Fruit fly (Drosophila melanogaster): ENCODE data around the gene CG10445.

The CG10445 gene

dm6 chr3R:7902313-7902872 lies 17.7 kb downstream of the CG10445 start, which contains the start of gene mRpS9:
Gene mRpS9, minus strand, starts transcription at chr3R:7902667.
- TF ChIP-seq Pif1B (GFP tag; optimal IDR thresholded peaks at IDR 0.05) (no peak), CG14655 (GFP tag; optimal IDR thresholded peaks at IDR 0.05) (no peak), CG12605 (GFP tag; IDR thresholded peaks at IDR 0.05) (no peak), CG8301 (tag; optimal IDR thresholded peaks at IDR 0.05) (no peak), D1 (tag; optimal IDR thresholded peaks at IDR 0.05) (no peak), fd96Ca (GFP tag; IDR thresholded peaks at IDR 0.05) (no peak), CG13204 (GFP tag; optimal IDR thresholded peaks at IDR 0.05) (no peak), CG32121 (GFP tag; IDR thresholded peaks at IDR 0.05) (no peak)

- TF ChIP-seq CG10348 (GFP tag; IDR thresholded peaks at IDR 0.05): no peak
Observed at dm6 chr3R:7899277-7899676, 20.8 kb downstream of the CG10445 start.

- TF ChIP-seq CG8301 (tag; optimal IDR thresholded peaks at IDR 0.05) (peak; percentile 94), gl (tag; optimal IDR thresholded peaks at IDR 0.05) (peak; percentile 82), CG32121 (GFP tag; IDR thresholded peaks at IDR 0.05) (peak; percentile 95), Pif1B (GFP tag; optimal IDR thresholded peaks at IDR 0.05) (peak; percentile 84), CG4496 (GFP tag; IDR thresholded peaks at IDR 0.05) (peak; percentile 95), CG9948 (tag; optimal IDR thresholded peaks at IDR 0.05) (peak; percentile 86), fd96Ca (GFP tag; IDR thresholded peaks at IDR 0.05) (peak; percentile 80; the same call in 2 of the 3 replicates), CG13204 (GFP tag; optimal IDR thresholded peaks at IDR 0.05) (no peak), CG34367 (tag; optimal IDR thresholded peaks at IDR 0.05) (no peak), EcR (GFP tag; optimal IDR thresholded peaks at IDR 0.05) (no peak), CG10348 (GFP tag; IDR thresholded peaks at IDR 0.05) (peak; percentile 66), Snoo (tag; optimal IDR thresholded peaks at IDR 0.05) (no peak), CG14655 (GFP tag; optimal IDR thresholded peaks at IDR 0.05) (no peak), CG8159 (tag; optimal IDR thresholded peaks at IDR 0.05) (peak; percentile 91), Ets98B (GFP tag; IDR thresholded peaks at IDR 0.05) (peak; percentile 95), CG17806 (tag; optimal IDR thresholded peaks at IDR 0.05) (peak; percentile 91), CG15710 (tag; optimal IDR thresholded peaks at IDR 0.05) (peak; percentile 91), CG12605 (GFP tag; IDR thresholded peaks at IDR 0.05) (peak; percentile 94; the same call in 1 of the 2 replicates), rn (GFP tag; IDR thresholded peaks at IDR 0.05) (peak; percentile 83), D1 (tag; optimal IDR thresholded peaks at IDR 0.05) (peak; percentile 80), Pif1A (GFP tag; optimal IDR thresholded peaks at IDR 0.05) (peak; percentile 83)
Observed at dm6 chr3R:7895457-7895856, 24.6 kb downstream of the CG10445 start.

- TF ChIP-seq fd96Ca (GFP tag; IDR thresholded peaks at IDR 0.05) (0 out of 3 replicates have a peak, but pooled peaks have one; percentile 42), CG14655 (GFP tag; optimal IDR thresholded peaks at IDR 0.05) (peak; percentile 18), gl (tag; optimal IDR thresholded peaks at IDR 0.05) (no peak)
Observed at dm6 chr3R:7894586-7894985, 25.5 kb downstream of the CG10445 start.

dm6 chr3R:7892246-7893000 lies 27.7 kb downstream of the CG10445 start:
- peak; percentile 3 for TF ChIP-seq CG8159 (tag; optimal IDR thresholded peaks at IDR 0.05)
- TF ChIP-seq CG4496 (GFP tag; IDR thresholded peaks at IDR 0.05): peak; percentile 87
- TF ChIP-seq fd96Ca (GFP tag; IDR thresholded peaks at IDR 0.05): peak; percentile 84
- peak; percentile 62 for TF ChIP-seq Pif1B (GFP tag; optimal IDR thresholded peaks at IDR 0.05)
- peak; percentile 61; the same call in 1 of the 2 replicates for TF ChIP-seq rn (GFP tag; IDR thresholded peaks at IDR 0.05)
- TF ChIP-seq CG8301 (tag; optimal IDR thresholded peaks at IDR 0.05): peak; percentile 1
- TF ChIP-seq CG9948 (tag; optimal IDR thresholded peaks at IDR 0.05): no peak
- TF ChIP-seq CG34367 (tag; optimal IDR thresholded peaks at IDR 0.05): no peak
- peak; percentile 1 for TF ChIP-seq CG15710 (tag; optimal IDR thresholded peaks at IDR 0.05)
- peak; percentile 17 for TF ChIP-seq CG13204 (GFP tag; optimal IDR thresholded peaks at IDR 0.05)
- TF ChIP-seq EcR (GFP tag; optimal IDR thresholded peaks at IDR 0.05): no peak
- TF ChIP-seq gl (tag; optimal IDR thresholded peaks at IDR 0.05): no peak
- peak; percentile 88 for TF ChIP-seq CG32121 (GFP tag; IDR thresholded peaks at IDR 0.05)
- peak; percentile 71 for TF ChIP-seq CG12605 (GFP tag; IDR thresholded peaks at IDR 0.05)
- TF ChIP-seq Pif1A (GFP tag; optimal IDR thresholded peaks at IDR 0.05): peak; percentile 53
- peak; percentile 79 for TF ChIP-seq Ets98B (GFP tag; IDR thresholded peaks at IDR 0.05)
- peak; percentile 39 for TF ChIP-seq CG14655 (GFP tag; optimal IDR thresholded peaks at IDR 0.05)
- no peak for TF ChIP-seq CG10348 (GFP tag; IDR thresholded peaks at IDR 0.05)
- no peak for TF ChIP-seq D1 (tag; optimal IDR thresholded peaks at IDR 0.05)
- TF ChIP-seq CG17806 (tag; optimal IDR thresholded peaks at IDR 0.05): peak; percentile 27
- peak; percentile 11 for TF ChIP-seq Snoo (tag; optimal IDR thresholded peaks at IDR 0.05)

- no peak for TF ChIP-seq CG12605 (GFP tag; IDR thresholded peaks at IDR 0.05)
- TF ChIP-seq CG15710 (tag; optimal IDR thresholded peaks at IDR 0.05): no peak
- no peak for TF ChIP-seq Ets98B (GFP tag; IDR thresholded peaks at IDR 0.05)
- no peak for TF ChIP-seq Pif1A (GFP tag; optimal IDR thresholded peaks at IDR 0.05)
- no peak for TF ChIP-seq CG10348 (GFP tag; IDR thresholded peaks at IDR 0.05)
- TF ChIP-seq CG14655 (GFP tag; optimal IDR thresholded peaks at IDR 0.05): no peak
- TF ChIP-seq gl (tag; optimal IDR thresholded peaks at IDR 0.05): no peak
- no peak for TF ChIP-seq CG8159 (tag; optimal IDR thresholded peaks at IDR 0.05)
Observed at dm6 chr3R:7891031-7891430, 29.1 kb downstream of the CG10445 start, which contains the start of gene wtrw. Gene wtrw, plus strand, starts transcription at chr3R:7891331.
